Worm (Caenorhabditis elegans) whole organism, young adult: ENCODE measurements around the gene srx-68.

ENCODE experiments used
- B0019.2 ChIP-seq: fragments of 200-800 bp; sonication (Bioruptor generic); conservative IDR thresholded peaks from 2 replicates; pipeline ENCODE4 v1.3.6; 2022; ENCODE audit warnings: missing genetic modification reagents, missing genetic modification characterization, missing compliant biosample characterization
- B0035.1 ChIP-seq: sonication (generic microtip); optimal IDR thresholded peaks from 2 replicates; lab custom pipeline; 2016; ENCODE audit warnings: missing genetic modification characterization, mild to moderate bottlenecking, missing compliant biosample characterization, missing genotype, missing genetic modification reagents
- F37B4.10 ChIP-seq: fragments of 200-800 bp; sonication (Bioruptor generic); IDR thresholded peaks from 2 replicates; pipeline ENCODE4 v1.3.6; 2022; ENCODE audit warnings: missing genetic modification characterization, missing compliant biosample characterization
- F39B2.1 ChIP-seq: fragments of 200-800 bp; sonication (Bioruptor generic); IDR thresholded peaks from 2 replicates; pipeline ENCODE4 v1.3.6; 2022; ENCODE audit warnings: missing genetic modification reagents, missing genetic modification characterization, missing compliant biosample characterization
- F49E8.2 ChIP-seq: sonication (generic microtip); optimal IDR thresholded peaks from 3 replicates; lab custom pipeline; 2017; ENCODE audit warnings: missing genetic modification characterization, mild to moderate bottlenecking, missing compliant biosample characterization, antibody characterized with exemption, moderate library complexity; ENCODE audit not compliant: insufficient read depth
- F57A8.1 ChIP-seq: fragments of 200-800 bp; sonication (Bioruptor generic); optimal IDR thresholded peaks from 2 replicates; lab custom pipeline; 2018; ENCODE audit warnings: mild to moderate bottlenecking, missing genetic modification characterization, moderate library complexity, missing compliant biosample characterization
- attf-3 ChIP-seq: fragments of 200-800 bp; sonication (Bioruptor generic); conservative IDR thresholded peaks from 2 replicates; pipeline ENCODE4 v1.3.6; 2022; ENCODE audit warnings: missing genetic modification reagents, missing genetic modification characterization, missing compliant biosample characterization
- attf-5 ChIP-seq: fragments of 200-800 bp; sonication (Bioruptor generic); optimal IDR thresholded peaks from 2 replicates; lab custom pipeline; 2018; ENCODE audit warnings: mild to moderate bottlenecking, missing genetic modification characterization, missing compliant biosample characterization
- bed-2 ChIP-seq: fragments of 200-800 bp; sonication (Bioruptor generic); IDR thresholded peaks from 2 replicates; pipeline ENCODE4 v1.3.6; 2022; ENCODE audit warnings: missing genetic modification reagents, missing genetic modification characterization, missing compliant biosample characterization
- cebp-1 ChIP-seq, 2 experiments: fragments of 200-800 bp in 1 of 2; sonication (Bioruptor generic) in 1 of 2; sonication (generic microtip) in 1 of 2; IDR thresholded peaks in 1 of 2; optimal IDR thresholded peaks in 1 of 2; 2 replicates each; pipeline versions ENCODE4 v1.3.6 to Lab custom; 2017 to 2022; ENCODE audit warnings: missing compliant biosample characterization in 2 of 2, missing genetic modification characterization in 2 of 2, mild to moderate bottlenecking in 1 of 2, missing genetic modification reagents in 1 of 2, moderate library complexity in 1 of 2
- cebp-2 ChIP-seq: fragments of 200-800 bp; sonication (Bioruptor generic); IDR thresholded peaks from 2 replicates; pipeline ENCODE4 v1.3.6; 2022; ENCODE audit warnings: missing genetic modification characterization, missing compliant biosample characterization
- ceh-79 ChIP-seq: sonication (generic microtip); optimal IDR thresholded peaks from 2 replicates; lab custom pipeline; 2017; ENCODE audit warnings: mild to moderate bottlenecking, missing genetic modification characterization, missing compliant biosample characterization
- egl-18 ChIP-seq: fragments of 200-800 bp; sonication (Bioruptor generic); IDR thresholded peaks from 2 replicates; pipeline ENCODE4 v1.3.6; 2022; ENCODE audit warnings: missing genetic modification reagents, missing genetic modification characterization, missing compliant biosample characterization
- ets-4 ChIP-seq: fragments of 200-800 bp; sonication (Bioruptor generic); optimal IDR thresholded peaks from 2 replicates; lab custom pipeline; 2018; ENCODE audit warnings: mild to moderate bottlenecking, missing genetic modification characterization, missing compliant biosample characterization
- him-1 ChIP-seq: sonication (generic microtip); optimal IDR thresholded peaks from 2 replicates; lab custom pipeline; 2016; ENCODE audit warnings: missing genotype, missing genetic modification reagents, missing genetic modification characterization, missing compliant biosample characterization
- hmg-1.2 ChIP-seq: fragments of 200-800 bp; sonication (Bioruptor generic); IDR thresholded peaks from 2 replicates; pipeline ENCODE4 v1.3.6; 2022; ENCODE audit warnings: missing genetic modification reagents, missing genetic modification characterization, missing compliant biosample characterization
- let-526 ChIP-seq: fragments of 200-800 bp; sonication (Bioruptor generic); IDR thresholded peaks from 2 replicates; pipeline ENCODE4 v1.3.6; 2022; ENCODE audit warnings: missing genetic modification reagents, missing genetic modification characterization, missing compliant biosample characterization
- lsl-1 ChIP-seq: fragments of 200-800 bp; sonication (Bioruptor generic); optimal IDR thresholded peaks from 2 replicates; lab custom pipeline; 2018; ENCODE audit warnings: mild to moderate bottlenecking, missing genetic modification characterization, moderate library complexity, missing compliant biosample characterization
- madf-3 ChIP-seq: fragments of 200-800 bp; sonication (Bioruptor generic); IDR thresholded peaks from 2 replicates; pipeline ENCODE4 v1.3.6; 2022; ENCODE audit warnings: missing genetic modification reagents, missing genetic modification characterization, missing compliant biosample characterization
- nfya-2 ChIP-seq: fragments of 200-800 bp; sonication (Bioruptor generic); IDR thresholded peaks from 2 replicates; pipeline ENCODE4 v1.3.6; 2022; ENCODE audit warnings: missing genetic modification reagents, missing genetic modification characterization, missing compliant biosample characterization
- nhr-120 ChIP-seq: fragments of 200-800 bp; sonication (Bioruptor generic); IDR thresholded peaks from 2 replicates; pipeline ENCODE4 v1.3.6; 2022; ENCODE audit warnings: missing genetic modification characterization, missing compliant biosample characterization
- nhr-80 ChIP-seq: sonication (generic microtip); optimal IDR thresholded peaks from 2 replicates; lab custom pipeline; 2016; ENCODE audit warnings: missing genetic modification characterization, missing compliant biosample characterization
- nhr-90 ChIP-seq: sonication (generic microtip); optimal IDR thresholded peaks from 2 replicates; lab custom pipeline; 2016; ENCODE audit warnings: missing genotype, mild to moderate bottlenecking, missing genetic modification characterization, missing compliant biosample characterization
- rec-8 ChIP-seq, 2 experiments: sonication (generic microtip); optimal IDR thresholded peaks; 2 replicates each; lab custom pipeline; 2016; ENCODE audit warnings: mild to moderate bottlenecking in 2 of 2, missing genetic modification characterization in 2 of 2, missing genetic modification reagents in 2 of 2, missing genotype in 2 of 2, missing biosample characterization in 1 of 2, missing compliant biosample characterization in 1 of 2, moderate library complexity in 1 of 2
- snpc-4 ChIP-seq, 5 experiments: fragments of 150-350 bp in 1 of 5; sonication (generic microtip) in 4 of 5; optimal IDR thresholded peaks; 2 replicates each; lab custom pipeline; 2014 to 2018; ENCODE audit warnings: missing genetic modification characterization in 5 of 5, missing biosample characterization in 3 of 5, antibody characterized with exemption in 2 of 5, mild to moderate bottlenecking in 2 of 5, missing compliant biosample characterization in 2 of 5, missing genotype in 2 of 5, moderate library complexity in 2 of 5, missing genetic modification reagents in 1 of 5
- tbp1 ChIP-seq: fragments of 200-800 bp; sonication (Bioruptor generic); optimal IDR thresholded peaks from 2 replicates; lab custom pipeline; 2018; ENCODE audit warnings: mild to moderate bottlenecking, missing genetic modification characterization, missing compliant biosample characterization
- unc-62 ChIP-seq: fragments of 150-350 bp; optimal IDR thresholded peaks from 2 replicates; lab custom pipeline; 2014; ENCODE audit warnings: missing biosample characterization, missing genetic modification reagents, missing genetic modification characterization
- ztf-3 ChIP-seq: fragments of 200-800 bp; sonication (Bioruptor generic); optimal IDR thresholded peaks from 2 replicates; lab custom pipeline; 2018; ENCODE audit warnings: mild to moderate bottlenecking, missing genetic modification characterization, missing compliant biosample characterization

srx-68 gene

ce11 chrV:3916480-3916879 is 3.9 kb downstream of the srx-68 start, which contains the start of gene srx-67:
Gene srx-67 (plus strand): TSS chrV:3916780.
- TF ChIP-seq cebp-2 (GFP tag; lab: Robert Waterston, UW) (no peak), F39B2.1 (GFP tag; lab: Robert Waterston, UW) (no peak), bed-2 (GFP tag; lab: Robert Waterston, UW) (no peak), nfya-2 (GFP tag; lab: Robert Waterston, UW) (no peak), attf-5 (GFP tag; lab: Kevin White, UChicago) (no peak), B0035.1 (tag; lab: Kevin White, UChicago) (no peak), nhr-80 (tag; lab: Kevin White, UChicago) (no peak), let-526 (GFP tag; lab: Robert Waterston, UW) (no peak), cebp-1 (GFP tag; IDR thresholded peaks at IDR 0.05; lab: Robert Waterston, UW) (no peak), cebp-1 (tag; optimal IDR thresholded peaks at IDR 0.05; lab: Kevin White, UChicago) (no peak), F57A8.1 (GFP tag; lab: Kevin White, UChicago) (no peak), unc-62 (GFP tag; lab: Kevin White, UChicago) (no peak), rec-8 (tag; optimal IDR thresholded peaks at IDR 0.05; lab: Kevin White, UChicago) (no peak), F49E8.2 (no peak), him-1 (tag; lab: Kevin White, UChicago) (no peak), ceh-79 (tag; lab: Kevin White, UChicago) (no peak)

ce11 chrV:3919289-3919688 is 6.7 kb downstream of the srx-68 start, which contains the start of gene srx-66:
Gene srx-66 (plus strand): TSS chrV:3919589.
- TF ChIP-seq snpc-4 (GFP tag; optimal IDR thresholded peaks at IDR 0.05; lab: Kevin White, UChicago) = no peak
- no peak for TF ChIP-seq snpc-4 (tag; optimal IDR thresholded peaks at IDR 0.05; lab: Kevin White, UChicago)
- TF ChIP-seq tbp1 = no peak

ce11 chrV:3921635-3922034 is 9.1 kb downstream of the srx-68 start, which contains the start of gene srx-65:
Gene srx-65 (plus strand): TSS chrV:3921935.
- TF ChIP-seq lsl-1 (GFP tag; lab: Kevin White, UChicago) (no peak), ztf-3 (GFP tag; lab: Kevin White, UChicago) (no peak), ets-4 (GFP tag; lab: Kevin White, UChicago) (no peak)

ce11 chrV:3922547-3922946 is 10.0 kb downstream of the srx-68 start:
- TF ChIP-seq madf-3 (GFP tag; lab: Robert Waterston, UW) = 0 out of 2 replicates have a peak, but pooled peaks have one; percentile 45
- TF ChIP-seq B0019.2 = no peak
- no peak for TF ChIP-seq nhr-90 (tag; lab: Kevin White, UChicago)

- TF ChIP-seq F37B4.10 (GFP tag; lab: Robert Waterston, UW) = 0 out of 2 replicates have a peak, but pooled peaks have one; percentile 78
- 0 out of 2 replicates have a peak, but pooled peaks have one; percentile 43 for TF ChIP-seq nhr-120 (GFP tag; lab: Robert Waterston, UW)
- no peak for TF ChIP-seq attf-3
- 0 out of 2 replicates have a peak, but pooled peaks have one; percentile 30 for TF ChIP-seq egl-18 (GFP tag; lab: Robert Waterston, UW)
- peak; percentile 57 for TF ChIP-seq hmg-1.2 (GFP tag; lab: Robert Waterston, UW)
- no peak for TF ChIP-seq bed-2 (GFP tag; lab: Robert Waterston, UW)
- no peak for TF ChIP-seq snpc-4 (GFP tag; optimal IDR thresholded peaks at IDR 0.05; lab: Kevin White, UChicago)
- peak in 2 of 4 experiments; percentile 74 to 84 for TF ChIP-seq snpc-4 (tag; optimal IDR thresholded peaks at IDR 0.05; lab: Kevin White, UChicago)
These were observed 14.9 kb downstream of the srx-68 start for ce11 chrV:3927522-3927921.
